Worm (Caenorhabditis elegans) whole organism, dauer: Measurements from ENCODE around the gene his-69.

Experiments used
- unc-62 ChIP-seq: sonication (generic microtip); optimal IDR thresholded peaks from 2 replicates; lab custom pipeline; 2017; ENCODE audit warnings: missing biosample characterization, missing genetic modification reagents, missing genetic modification characterization

The his-69 gene

DNA sequence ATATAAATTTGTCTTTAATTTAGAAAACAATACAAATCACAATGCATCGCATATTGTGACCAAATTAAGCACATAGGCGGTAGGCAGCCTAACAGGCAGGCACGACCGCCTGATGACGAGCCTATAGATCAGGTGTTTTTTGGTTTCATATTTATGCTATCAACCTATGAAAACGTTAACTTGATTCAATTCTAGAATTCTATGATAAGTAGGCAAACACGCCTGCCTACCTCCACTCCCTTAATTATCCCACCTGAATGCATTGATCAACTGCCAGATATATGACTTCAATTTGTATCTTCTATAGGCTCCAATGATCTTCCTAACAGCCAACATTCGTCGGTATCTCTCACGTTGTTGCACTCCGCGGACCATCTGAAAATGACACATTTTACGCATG, 27.7 kb downstream of the his-69 start:
- no peak for TF ChIP-seq unc-62 (GFP tag; lab: Kevin White, UChicago)

ce11 chrIII:4028061-4028460, 30.5 kb downstream of the his-69 start, which contains the start of gene T02C12.5:
T02C12.5 (minus strand) TSS chrIII:4028161.
- no peak for TF ChIP-seq unc-62 (GFP tag; lab: Kevin White, UChicago)

- no peak for TF ChIP-seq unc-62 (GFP tag; lab: Kevin White, UChicago)
These were observed 36.7 kb downstream of the his-69 start, which contains the start of gene tftc-5 for ce11 chrIII:4021866-4022265. tftc-5 (plus strand) TSS chrIII:4022166.

- TF ChIP-seq unc-62 (GFP tag; lab: Kevin White, UChicago), result no peak
These were observed 38.7 kb downstream of the his-69 start, which contains the start of gene snpc-3.4 for ce11 chrIII:4019801-4020200. snpc-3.4 (plus strand) TSS chrIII:4020037.

- TF ChIP-seq unc-62 (GFP tag; lab: Kevin White, UChicago), result no peak
These were observed 39.7 kb downstream of the his-69 start for ce11 chrIII:4018591-4019580.

DNA sequence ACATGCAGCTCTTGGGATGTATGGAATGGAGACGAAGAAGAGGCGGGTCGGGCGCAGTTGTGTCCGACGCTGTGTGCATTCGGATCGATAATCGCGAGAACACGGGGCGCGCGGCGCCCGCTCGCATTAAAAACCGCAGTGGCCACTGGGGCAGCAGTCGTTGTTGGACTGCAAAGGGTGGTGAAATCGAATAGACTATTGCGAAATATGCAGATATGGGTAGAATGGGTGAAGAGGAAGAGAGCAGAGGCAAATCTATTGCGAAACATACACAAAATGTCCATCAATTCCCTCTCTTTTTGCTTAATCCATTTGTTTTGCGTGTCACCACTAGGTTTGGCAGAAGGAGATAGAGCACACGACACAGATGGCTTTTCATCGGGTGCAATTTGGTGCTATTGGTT, 40.4 kb downstream of the his-69 start:
- no peak for TF ChIP-seq unc-62 (GFP tag; lab: Kevin White, UChicago)

DNA sequence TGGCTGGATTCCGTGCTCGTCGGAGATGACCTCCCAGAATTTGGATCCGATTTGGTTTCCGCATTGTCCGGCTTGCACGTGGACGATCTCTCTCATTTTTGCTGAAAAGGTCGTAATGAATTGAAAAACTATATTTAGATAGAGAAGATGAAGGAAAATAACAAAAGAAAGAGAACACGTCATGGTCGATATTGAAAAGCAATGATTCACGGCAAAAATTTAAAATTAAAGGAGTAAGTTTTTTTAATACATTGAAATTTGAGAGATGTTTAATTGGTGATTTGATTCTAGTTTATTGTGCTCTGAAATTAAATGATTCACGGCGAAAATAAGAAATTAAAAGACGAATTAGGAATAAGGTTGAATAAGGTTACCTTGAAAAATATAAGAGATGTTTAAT, 41.0 kb downstream of the his-69 start, which contains the start of gene tbb-2:
Gene tbb-2 (minus strand): TSS at position 101 of the 400 bp plus-strand sequence.
- no peak for TF ChIP-seq unc-62 (GFP tag; lab: Kevin White, UChicago)

DNA sequence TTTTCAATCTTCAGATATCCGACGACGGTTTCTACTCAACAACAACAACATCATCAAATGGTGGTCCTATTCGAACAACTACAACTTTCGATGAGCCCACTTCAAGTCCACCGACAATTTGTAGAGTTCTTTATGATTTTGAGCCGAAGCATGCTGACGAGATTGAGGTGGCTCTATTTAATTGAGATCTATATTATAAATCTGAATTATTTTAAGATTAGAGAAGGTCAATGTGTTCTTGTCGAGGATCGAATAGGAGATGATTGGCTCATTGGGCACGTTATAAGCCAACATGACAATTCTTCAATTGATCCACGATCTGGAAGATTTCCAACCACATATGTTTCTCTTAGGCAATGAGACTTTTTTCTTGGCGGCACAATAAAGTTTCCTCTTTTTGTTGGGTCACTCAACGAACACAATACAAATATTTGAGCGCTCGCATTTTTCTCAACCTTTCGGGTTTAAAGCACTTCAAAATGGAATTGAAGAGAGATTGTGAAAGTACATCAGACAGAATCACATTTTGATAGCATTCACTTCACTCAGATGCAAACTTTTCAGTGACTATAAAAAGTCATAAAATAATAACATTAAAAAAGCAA, 43.1 kb downstream of the his-69 start:
- TF ChIP-seq unc-62 (GFP tag; lab: Kevin White, UChicago), result no peak

DNA sequence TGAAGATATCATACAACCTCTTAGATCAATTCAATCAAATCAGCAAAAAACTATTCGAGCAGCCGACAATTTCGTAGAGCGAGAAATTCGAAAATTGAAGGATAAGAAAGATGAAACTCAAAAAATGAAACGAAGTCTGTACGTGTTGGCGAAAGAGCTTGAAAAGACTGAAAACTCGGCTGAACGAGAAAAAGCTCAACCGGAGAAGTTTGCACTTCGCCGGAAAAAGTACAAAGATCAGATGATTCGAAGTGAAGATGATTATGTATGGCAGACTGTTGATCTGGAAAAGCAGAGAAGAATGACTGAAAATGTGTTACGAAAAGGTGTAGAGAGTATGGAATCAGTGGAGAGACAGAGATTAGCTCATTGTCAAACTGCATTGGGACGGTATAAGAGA, 45.5 kb downstream of the his-69 start:
- no peak for TF ChIP-seq unc-62 (GFP tag; lab: Kevin White, UChicago)

DNA sequence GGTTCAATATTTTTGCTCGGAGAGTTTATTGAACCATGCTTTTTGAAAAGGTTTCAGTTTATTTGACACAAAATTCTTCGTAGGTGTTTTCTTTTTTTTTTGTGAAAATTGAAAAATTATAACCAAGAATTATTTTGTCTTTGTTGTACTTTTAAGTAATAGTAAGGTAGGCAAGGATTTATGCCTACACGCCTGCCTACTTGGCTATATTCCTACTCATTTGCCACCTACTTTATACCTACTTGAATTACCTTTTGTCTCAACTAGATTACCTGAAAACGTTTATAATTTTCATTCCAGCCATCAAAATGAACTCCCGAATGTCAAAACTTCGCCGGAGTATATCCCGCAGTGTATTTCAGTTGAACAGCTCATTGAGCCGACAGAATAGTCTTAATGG, 46.5 kb downstream of the his-69 start, which contains the start of gene C36E8.4:
Gene C36E8.4 (plus strand): TSS at position 301 of the 400 bp plus-strand sequence.
- TF ChIP-seq unc-62 (GFP tag; lab: Kevin White, UChicago), result no peak

- TF ChIP-seq unc-62 (GFP tag; lab: Kevin White, UChicago), result no peak
These were observed 47.6 kb downstream of the his-69 start for ce11 chrIII:4010987-4011386.

DNA sequence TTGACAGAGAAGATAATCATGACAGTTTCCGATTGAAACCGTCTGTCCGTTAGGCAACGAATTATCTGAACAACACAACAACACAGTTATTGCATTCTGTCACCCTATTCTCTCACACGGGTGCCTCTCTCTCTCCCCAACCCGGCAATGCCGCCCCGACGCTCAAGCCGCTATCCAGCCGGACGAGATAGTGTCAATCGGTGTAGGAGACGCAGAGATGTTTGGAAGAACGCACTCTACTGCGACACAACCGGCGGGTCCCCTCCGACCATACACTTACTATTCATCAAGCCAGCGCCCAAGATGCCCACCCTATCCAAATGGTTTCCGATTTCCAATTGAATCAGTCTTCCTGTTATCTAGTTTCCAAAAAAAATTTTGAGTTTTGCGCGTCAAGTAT, 48.4 kb downstream of the his-69 start:
- no peak for TF ChIP-seq unc-62 (GFP tag; lab: Kevin White, UChicago)

DNA sequence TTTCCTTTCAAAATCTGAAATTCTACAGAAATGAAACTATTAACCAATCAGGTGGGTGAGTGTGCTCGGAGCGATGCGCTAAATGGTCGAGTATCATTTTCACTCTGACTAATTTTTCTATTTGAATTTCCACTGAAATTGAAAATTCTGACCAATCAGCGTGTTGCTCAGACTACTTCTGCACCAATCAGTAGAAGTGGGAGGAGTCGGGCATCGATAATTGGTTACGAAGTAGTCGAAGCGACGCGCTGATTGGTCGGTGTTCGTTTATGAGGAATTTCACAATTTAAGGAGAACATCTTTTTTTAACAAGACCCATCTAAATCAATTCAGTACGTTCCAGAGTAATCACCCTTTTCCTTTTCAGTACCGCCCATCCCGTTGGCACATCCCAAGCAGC, 49.4 kb downstream of the his-69 start:
- no peak for TF ChIP-seq unc-62 (GFP tag; lab: Kevin White, UChicago)
